Fruit fly (Drosophila melanogaster) whole organism, embryonic: ENCODE results near the gene sno.

Experiments
- Atf-2 ChIP-seq: fragments of 200-800 bp; sonication (Bioruptor generic); optimal IDR thresholded peaks from 2 replicates; lab custom pipeline; 2016; ENCODE audit warnings: missing biosample characterization, missing genetic modification characterization
- CG10431 ChIP-seq: fragments of 200-800 bp; sonication (Bioruptor generic); optimal IDR thresholded peaks from 3 replicates; lab custom pipeline; 2018; ENCODE audit warnings: missing biosample characterization, mild to moderate bottlenecking, missing genetic modification characterization
- CG11696 ChIP-seq: fragments of 200-800 bp; sonication (Bioruptor generic); IDR thresholded peaks from 2 replicates; pipeline ENCODE4 v1.3.6; 2022; ENCODE audit warnings: missing biosample characterization, missing genetic modification characterization
- CG12769 ChIP-seq: fragments of 200-800 bp; sonication (Bioruptor generic); optimal IDR thresholded peaks from 2 replicates; lab custom pipeline; 2019; ENCODE audit warnings: missing biosample characterization, mild to moderate bottlenecking, missing genetic modification characterization, moderate library complexity
- CG13296 ChIP-seq: fragments of 200-800 bp; sonication (Bioruptor generic); optimal IDR thresholded peaks from 3 replicates; lab custom pipeline; 2018; ENCODE audit warnings: missing biosample characterization, mild to moderate bottlenecking, missing genetic modification characterization
- CG15073 ChIP-seq: fragments of 200-800 bp; sonication (Bioruptor generic); optimal IDR thresholded peaks from 2 replicates; lab custom pipeline; 2016; ENCODE audit warnings: missing biosample characterization, missing genetic modification characterization
- CG1602 ChIP-seq: fragments of 200-800 bp; sonication (Bioruptor generic); optimal IDR thresholded peaks from 3 replicates; lab custom pipeline; 2016; ENCODE audit warnings: missing biosample characterization, missing genetic modification characterization
- CG18476 ChIP-seq: fragments of 200-800 bp; sonication (Bioruptor generic); optimal IDR thresholded peaks from 2 replicates; lab custom pipeline; 2016; ENCODE audit warnings: missing biosample characterization, mild to moderate bottlenecking, missing genetic modification characterization
- CG2120 ChIP-seq: fragments of 200-800 bp; sonication (Bioruptor generic); optimal IDR thresholded peaks from 3 replicates; lab custom pipeline; 2016; ENCODE audit warnings: missing biosample characterization, missing genetic modification characterization
- CG31224 ChIP-seq: fragments of 200-800 bp; sonication (Bioruptor generic); IDR thresholded peaks from 2 replicates; pipeline ENCODE4 v1.3.6; 2022; ENCODE audit warnings: missing biosample characterization, missing genetic modification characterization
- CG3726 ChIP-seq: fragments of 200-800 bp; sonication (Bioruptor generic); IDR thresholded peaks from 3 replicates; pipeline ENCODE4, ENCODE4 v1.3.6; 2022; ENCODE audit warnings: missing biosample characterization, missing genetic modification characterization
- CG4404 ChIP-seq: fragments of 200-800 bp; sonication (Bioruptor generic); IDR thresholded peaks from 2 replicates; pipeline ENCODE4 v1.3.6; 2022; ENCODE audit warnings: missing biosample characterization, missing genetic modification characterization
- CG4424 ChIP-seq: fragments of 200-800 bp; sonication (Bioruptor generic); optimal IDR thresholded peaks from 3 replicates; lab custom pipeline; 2016; ENCODE audit warnings: missing biosample characterization, missing genetic modification characterization
- CG7786 ChIP-seq: fragments of 200-800 bp; sonication (Bioruptor generic); optimal IDR thresholded peaks from 2 replicates; lab custom pipeline; 2016; ENCODE audit warnings: missing biosample characterization, missing genetic modification characterization
- CG7987 ChIP-seq: fragments of 200-800 bp; sonication (Bioruptor generic); optimal IDR thresholded peaks from 2 replicates; lab custom pipeline; 2018; ENCODE audit warnings: missing biosample characterization, mild to moderate bottlenecking, missing genetic modification characterization, moderate library complexity
- CG8359 ChIP-seq: fragments of 200-800 bp; sonication (Bioruptor generic); optimal IDR thresholded peaks from 2 replicates; lab custom pipeline; 2017; ENCODE audit warnings: missing biosample characterization, mild to moderate bottlenecking, missing genetic modification characterization, borderline replicate concordance
- CG9797 ChIP-seq: fragments of 200-800 bp; sonication (Bioruptor generic); optimal IDR thresholded peaks from 3 replicates; lab custom pipeline; 2018; ENCODE audit warnings: missing biosample characterization, mild to moderate bottlenecking, missing genetic modification characterization
- CHES-1-like ChIP-seq: fragments of 200-800 bp; sonication (Bioruptor generic); optimal IDR thresholded peaks from 2 replicates; lab custom pipeline; 2016; ENCODE audit warnings: missing biosample characterization, missing genetic modification characterization
- D19B ChIP-seq: fragments of 200-800 bp; sonication (Bioruptor generic); optimal IDR thresholded peaks from 2 replicates; lab custom pipeline; 2017; ENCODE audit warnings: missing biosample characterization, mild to moderate bottlenecking, missing genetic modification characterization
- Deaf1 ChIP-seq: fragments of 200-800 bp; optimal IDR thresholded peaks from 3 replicates; lab custom pipeline; 2019; ENCODE audit warnings: missing biosample characterization, mild to moderate bottlenecking, missing genetic modification characterization, moderate library complexity
- Dip2 ChIP-seq: fragments of 200-800 bp; sonication (Bioruptor generic); IDR thresholded peaks from 2 replicates; pipeline ENCODE4 v1.3.6; 2022; ENCODE audit warnings: missing biosample characterization, missing genetic modification characterization
- Doc2 ChIP-seq: fragments of 200-800 bp; sonication (Bioruptor generic); IDR thresholded peaks from 2 replicates; pipeline ENCODE4 v1.3.6; 2022; ENCODE audit warnings: missing biosample characterization, missing genetic modification characterization
- Dref ChIP-seq: fragments of 200-800 bp; sonication (Bioruptor generic); IDR thresholded peaks from 2 replicates; pipeline ENCODE4 v1.3.6; 2022; ENCODE audit warnings: missing biosample characterization, missing genetic modification characterization
- Ets97D ChIP-seq: fragments of 200-800 bp; sonication (Bioruptor generic); optimal IDR thresholded peaks from 3 replicates; lab custom pipeline; 2016; ENCODE audit warnings: missing biosample characterization, missing genetic modification characterization
- Lim3 ChIP-seq: fragments of 200-800 bp; sonication (Bioruptor generic); IDR thresholded peaks from 2 replicates; pipeline ENCODE4 v1.3.6; 2022; ENCODE audit warnings: missing biosample characterization, missing genetic modification characterization
- NK7.1 ChIP-seq: fragments of 200-800 bp; sonication (Bioruptor generic); optimal IDR thresholded peaks from 3 replicates; lab custom pipeline; 2016; ENCODE audit warnings: missing biosample characterization, missing genetic modification characterization
- Nf-YA ChIP-seq: fragments of 200-800 bp; sonication (Bioruptor generic); IDR thresholded peaks from 2 replicates; pipeline ENCODE4 v1.3.6; 2022; ENCODE audit warnings: missing biosample characterization, missing genetic modification characterization
- Stat92E ChIP-seq, 3 experiments: fragments of >200 bp in 2 of 3; fragments of 200-800 bp in 1 of 3; sonication (Bioruptor generic) in 1 of 3; optimal IDR thresholded peaks; 2 replicates each; lab custom pipeline; 2017 to 2019; ENCODE audit warnings: missing biosample characterization in 3 of 3, missing genetic modification characterization in 3 of 3, mild to moderate bottlenecking in 1 of 3, moderate library complexity in 1 of 3
- Taf1 ChIP-seq: fragments of 200-800 bp; sonication (Bioruptor generic); IDR thresholded peaks from 2 replicates; pipeline ENCODE4 v1.3.6; 2022; ENCODE audit warnings: missing biosample characterization, missing genetic modification characterization
- ab ChIP-seq: fragments of 200-800 bp; sonication (Bioruptor generic); optimal IDR thresholded peaks from 2 replicates; lab custom pipeline; 2016; ENCODE audit warnings: missing biosample characterization, missing genetic modification characterization
- az2 ChIP-seq: fragments of 200-800 bp; sonication (Bioruptor generic); optimal IDR thresholded peaks from 3 replicates; lab custom pipeline; 2016; ENCODE audit warnings: missing biosample characterization, missing genetic modification characterization
- bowl ChIP-seq: fragments of 200-800 bp; sonication (Bioruptor generic); IDR thresholded peaks from 2 replicates; pipeline ENCODE4 v1.3.6; 2022; ENCODE audit warnings: missing biosample characterization, missing genetic modification characterization
- btn ChIP-seq: fragments of 200-800 bp; sonication (Bioruptor generic); optimal IDR thresholded peaks from 2 replicates; lab custom pipeline; 2016; ENCODE audit warnings: missing biosample characterization, missing genetic modification characterization
- caup ChIP-seq: fragments of 200-800 bp; sonication (Bioruptor generic); optimal IDR thresholded peaks from 3 replicates; lab custom pipeline; 2017; ENCODE audit warnings: missing biosample characterization, mild to moderate bottlenecking, missing genetic modification characterization, moderate library complexity; ENCODE audit not compliant: severe bottlenecking
- corto ChIP-seq: fragments of 200-800 bp; sonication (Bioruptor generic); optimal IDR thresholded peaks from 2 replicates; lab custom pipeline; 2016; ENCODE audit warnings: missing biosample characterization, mild to moderate bottlenecking, missing genetic modification characterization, moderate library complexity
- dmrt11E ChIP-seq: fragments of 200-800 bp; sonication (Bioruptor generic); optimal IDR thresholded peaks from 3 replicates; lab custom pipeline; 2018; ENCODE audit warnings: missing biosample characterization, mild to moderate bottlenecking, missing genetic modification characterization, moderate library complexity
- eve ChIP-seq, 2 experiments: fragments of >200 bp; optimal IDR thresholded peaks; 2 replicates each; lab custom pipeline; 2017; ENCODE audit warnings: missing biosample characterization in 2 of 2, missing genetic modification characterization in 2 of 2
- ewg ChIP-seq: fragments of 200-800 bp; sonication (Bioruptor generic); optimal IDR thresholded peaks from 3 replicates; lab custom pipeline; 2017; ENCODE audit warnings: mild to moderate bottlenecking, missing biosample characterization, missing genetic modification reagents, missing genetic modification characterization
- gsb-n ChIP-seq: fragments of 200-800 bp; sonication (Bioruptor generic); optimal IDR thresholded peaks from 3 replicates; lab custom pipeline; 2018; ENCODE audit warnings: missing biosample characterization, mild to moderate bottlenecking, missing genetic modification characterization
- lilli ChIP-seq: fragments of 200-800 bp; sonication (Bioruptor generic); optimal IDR thresholded peaks from 3 replicates; lab custom pipeline; 2016; ENCODE audit warnings: missing biosample characterization, missing genetic modification characterization
- lov ChIP-seq, 2 experiments: fragments of 200-800 bp in 1 of 2; fragments of >200 bp in 1 of 2; sonication (Bioruptor generic) in 1 of 2; IDR thresholded peaks in 1 of 2; optimal IDR thresholded peaks in 1 of 2; 2 replicates in 1 of 2; 3 replicates in 1 of 2; pipeline versions ENCODE4 v1.3.6 to Lab custom; 2017 to 2022; ENCODE audit warnings: missing biosample characterization in 1 of 2, missing genetic modification characterization in 1 of 2
- nom ChIP-seq: fragments of 200-800 bp; sonication (Bioruptor generic); optimal IDR thresholded peaks from 2 replicates; lab custom pipeline; 2017; ENCODE audit warnings: missing biosample characterization, missing genetic modification characterization, mild to moderate bottlenecking, moderate library complexity, missing genetic modification reagents
- onecut ChIP-seq: fragments of 200-800 bp; sonication (Bioruptor generic); IDR thresholded peaks from 2 replicates; pipeline ENCODE4 v1.3.6; 2022; ENCODE audit warnings: missing biosample characterization, missing genetic modification characterization
- pan ChIP-seq, 4 experiments: fragments of >200 bp in 3 of 4; fragments of 200-800 bp in 1 of 4; sonication (Bioruptor generic) in 1 of 4; optimal IDR thresholded peaks in 3 of 4; IDR thresholded peaks in 1 of 4; 2 replicates each; pipeline versions ENCODE4 v1.3.6 to Lab custom; 2017 to 2022; ENCODE audit warnings: missing biosample characterization in 2 of 4, missing genetic modification characterization in 2 of 4, mixed read lengths in 1 of 4
- pum ChIP-seq: fragments of 200-800 bp; sonication (Bioruptor generic); optimal IDR thresholded peaks from 2 replicates; lab custom pipeline; 2016; ENCODE audit warnings: missing biosample characterization, missing genetic modification characterization
- sens ChIP-seq: fragments of 200-800 bp; sonication (Bioruptor generic); peaks from one replicate; lab custom pipeline; 2016; ENCODE audit warnings: missing biosample characterization, missing genetic modification characterization
- so ChIP-seq: fragments of 200-800 bp; sonication (Bioruptor generic); IDR thresholded peaks from 3 replicates; pipeline ENCODE4 v1.3.6; 2022; ENCODE audit warnings: missing biosample characterization, missing genetic modification characterization
- ssp ChIP-seq: fragments of 200-800 bp; sonication (Bioruptor generic); IDR thresholded peaks from 2 replicates; pipeline ENCODE4 v1.3.6; 2022; ENCODE audit warnings: missing biosample characterization, missing genetic modification characterization
- tin ChIP-seq: fragments of 200-800 bp; sonication (Bioruptor generic); optimal IDR thresholded peaks from 3 replicates; lab custom pipeline; 2016; ENCODE audit warnings: missing biosample characterization, missing genetic modification characterization
- zen2 ChIP-seq: fragments of 200-800 bp; sonication (Bioruptor generic); IDR thresholded peaks from 3 replicates; pipeline ENCODE4 v1.3.6; 2022; ENCODE audit warnings: missing biosample characterization, missing genetic modification characterization; ENCODE audit not compliant: partially characterized antibody
- zfh2 ChIP-seq: fragments of 200-800 bp; sonication (Bioruptor generic); optimal IDR thresholded peaks from 2 replicates; lab custom pipeline; 2016; ENCODE audit warnings: missing biosample characterization, missing genetic modification characterization

Gene sno

DNA sequence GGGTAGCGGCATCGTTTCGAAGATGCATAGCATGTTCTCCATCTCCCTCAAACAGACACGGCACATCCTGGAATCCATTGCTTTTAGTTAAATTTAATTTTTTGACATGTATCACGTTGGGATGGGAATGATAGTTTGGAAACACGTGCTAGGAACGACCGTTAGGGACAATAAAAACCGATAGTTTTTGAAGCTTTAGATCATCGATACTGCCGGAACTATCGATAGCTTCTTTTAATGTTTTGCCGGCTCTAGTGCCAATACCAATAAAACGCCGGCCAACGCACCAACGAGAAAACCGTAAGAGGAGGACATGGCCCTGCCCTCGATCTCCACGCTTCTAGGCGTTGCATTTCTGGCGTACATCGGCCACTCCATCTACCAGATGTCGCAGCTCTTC is 56.7 kb downstream of the sno start, which contains the start of the genes CG4318 and CG4332 (continued):
- no peak for TF ChIP-seq tin
- TF ChIP-seq CG7786 (GFP tag; lab: Kevin White, UChicago) = no peak
- TF ChIP-seq CG18476 (GFP tag; lab: Kevin White, UChicago) = no peak
- no peak for TF ChIP-seq zfh2 (GFP tag; lab: Kevin White, UChicago)
- TF ChIP-seq CG10431 (GFP tag; lab: Kevin White, UChicago) = no peak
- TF ChIP-seq ewg = no peak
- TF ChIP-seq CG15073 (GFP tag; lab: Kevin White, UChicago) = no peak
- TF ChIP-seq CG13296 = no peak
- TF ChIP-seq Stat92E (GFP tag; optimal IDR thresholded peaks at IDR 0.05; lab: Kevin White, UChicago) = no peak
- no peak for TF ChIP-seq so (GFP tag; lab: Robert Waterston, UW)
- TF ChIP-seq lilli (GFP tag; lab: Kevin White, UChicago) = no peak
- TF ChIP-seq ab (GFP tag; lab: Kevin White, UChicago) = no peak
- no peak for TF ChIP-seq sens
- TF ChIP-seq lov (optimal IDR thresholded peaks at IDR 0.05; lab: Kevin White, UChicago) = no peak
- TF ChIP-seq lov (GFP tag; IDR thresholded peaks at IDR 0.05; lab: Robert Waterston, UW) = no peak
- no peak for TF ChIP-seq Lim3
- TF ChIP-seq CG2120 = no peak
- TF ChIP-seq Deaf1 = no peak
- TF ChIP-seq D19B = no peak
- TF ChIP-seq pum (GFP tag; lab: Kevin White, UChicago) = no peak
- TF ChIP-seq bowl (GFP tag; lab: Robert Waterston, UW) = no peak
- TF ChIP-seq Doc2 = no peak
- TF ChIP-seq az2 (GFP tag; lab: Kevin White, UChicago) = no peak
- no peak for TF ChIP-seq pan (optimal IDR thresholded peaks at IDR 0.05; lab: Kevin White, UChicago)
- no peak for TF ChIP-seq pan (GFP tag; optimal IDR thresholded peaks at IDR 0.05 in 1 of 2, IDR thresholded peaks at IDR 0.05 in 1 of 2)
- no peak for TF ChIP-seq Nf-YA (GFP tag; lab: Robert Waterston, UW)
- TF ChIP-seq onecut (GFP tag; lab: Robert Waterston, UW) = no peak
- TF ChIP-seq nom (GFP tag; lab: Kevin White, UChicago) = no peak
- peak; percentile 82 for TF ChIP-seq Dref (GFP tag; lab: Robert Waterston, UW)
- no peak for TF ChIP-seq CG9797
- TF ChIP-seq CG4424 (GFP tag; lab: Kevin White, UChicago) = no peak
- peak; percentile 40 for TF ChIP-seq Ets97D
- TF ChIP-seq corto = no peak
- TF ChIP-seq gsb-n = no peak
- TF ChIP-seq ssp (GFP tag; lab: Robert Waterston, UW) = no peak
- no peak for TF ChIP-seq CG12769 (tag; lab: Kevin White, UChicago)
- no peak for TF ChIP-seq dmrt11E (tag; lab: Kevin White, UChicago)
- no peak for TF ChIP-seq CG7987 (GFP tag; lab: Kevin White, UChicago)
- TF ChIP-seq CG1602 = no peak
- no peak for TF ChIP-seq caup (GFP tag; lab: Kevin White, UChicago)
- TF ChIP-seq CG8359 = no peak
- no peak for TF ChIP-seq CG31224 (GFP tag; lab: Robert Waterston, UW)
- no peak for TF ChIP-seq btn (GFP tag; lab: Kevin White, UChicago)
- TF ChIP-seq zen2 (GFP tag; lab: Robert Waterston, UW) = peak; percentile 90
- TF ChIP-seq Dip2 (GFP tag; lab: Robert Waterston, UW) = no peak
- TF ChIP-seq eve (GFP tag; optimal IDR thresholded peaks at IDR 0.05; lab: Kevin White, UChicago) = no peak
- no peak for TF ChIP-seq CHES-1-like (GFP tag; lab: Kevin White, UChicago)
- TF ChIP-seq Taf1 (GFP tag; lab: Robert Waterston, UW) = no peak
- no peak for TF ChIP-seq Atf-2
- no peak for TF ChIP-seq CG4404
- no peak for TF ChIP-seq CG3726 (GFP tag; lab: Robert Waterston, UW)
- no peak for TF ChIP-seq CG11696 (GFP tag; lab: Robert Waterston, UW)
- TF ChIP-seq NK7.1 (GFP tag; lab: Kevin White, UChicago) = no peak
